Worm (Caenorhabditis elegans) whole organism, midembryonic: Measurements from ENCODE around the gene Y57G11C.28.

Experiments
- T22C8.4 ChIP-seq: fragments of 200-800 bp; sonication (Bioruptor generic); IDR thresholded peaks from 2 replicates; pipeline ENCODE4 v1.3.6; 2022; ENCODE audit warnings: missing genetic modification characterization, missing compliant biosample characterization
- cog-1 ChIP-seq: sonication (generic microtip); optimal IDR thresholded peaks from 2 replicates; lab custom pipeline; 2016; ENCODE audit warnings: missing genetic modification characterization, missing compliant biosample characterization
- flt-1 ChIP-seq: fragments of 200-800 bp; sonication (Bioruptor generic); IDR thresholded peaks from 2 replicates; pipeline ENCODE4 v1.3.6; 2022; ENCODE audit warnings: missing genetic modification characterization, missing compliant biosample characterization
- klf-2 ChIP-seq: fragments of 200-800 bp; sonication (Bioruptor generic); conservative IDR thresholded peaks from 2 replicates; pipeline ENCODE4 v1.3.6; 2022; ENCODE audit warnings: missing genetic modification reagents, missing genetic modification characterization, missing compliant biosample characterization
- med-1 ChIP-seq: sonication (generic microtip); optimal IDR thresholded peaks from 2 replicates; lab custom pipeline; 2017; ENCODE audit warnings: missing genetic modification characterization, mild to moderate bottlenecking, missing compliant biosample characterization, antibody characterized with exemption, missing genetic modification reagents; ENCODE audit not compliant: insufficient read depth
- ref-1 ChIP-seq: fragments of 200-800 bp; sonication (Bioruptor generic); conservative IDR thresholded peaks from 2 replicates; pipeline ENCODE4 v1.3.6; 2022; ENCODE audit warnings: missing genetic modification reagents, missing genetic modification characterization, missing compliant biosample characterization
- ztf-23 ChIP-seq: fragments of 200-800 bp; sonication (Bioruptor generic); IDR thresholded peaks from 2 replicates; pipeline ENCODE4 v1.3.6; 2022; ENCODE audit warnings: missing genetic modification reagents, missing genetic modification characterization, missing compliant biosample characterization
- ztf-29 ChIP-seq: fragments of 200-800 bp; sonication (Bioruptor generic); IDR thresholded peaks from 2 replicates; pipeline ENCODE4 v1.3.6; 2022; ENCODE audit warnings: missing genetic modification reagents, missing genetic modification characterization, missing compliant biosample characterization

DNA sequence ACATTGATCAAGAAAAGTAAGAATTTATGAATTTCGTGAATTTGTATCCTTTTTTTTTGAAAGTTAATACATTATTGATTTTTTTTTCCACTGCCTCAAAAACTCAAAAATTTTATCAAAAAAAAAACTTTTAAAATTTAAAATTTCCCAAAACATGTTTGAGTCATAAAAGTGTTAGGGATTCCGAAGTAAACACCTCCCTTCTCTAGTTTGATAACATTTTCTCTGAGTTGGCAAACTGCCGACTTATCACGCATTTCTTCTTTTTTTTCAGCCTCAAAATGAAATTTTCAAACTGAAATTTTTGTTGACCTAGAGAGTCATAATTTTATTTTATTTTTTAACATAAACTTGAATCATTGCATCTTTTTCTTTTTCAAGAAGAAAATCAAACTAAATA is 38.6 kb upstream of the Y57G11C.28 start:
- no peak for TF ChIP-seq ref-1 (GFP tag; lab: Robert Waterston, UW)
- no peak for TF ChIP-seq klf-2 (GFP tag; lab: Robert Waterston, UW)
- no peak for TF ChIP-seq flt-1
- TF ChIP-seq med-1 (GFP tag; lab: Kevin White, UChicago): no peak
- no peak for TF ChIP-seq T22C8.4 (GFP tag; lab: Robert Waterston, UW)
- no peak for TF ChIP-seq cog-1 (tag; lab: Kevin White, UChicago)
- no peak for TF ChIP-seq ztf-23 (GFP tag; lab: Robert Waterston, UW)
- TF ChIP-seq ztf-29: no peak
